Worm (Caenorhabditis elegans) whole organism, L4 larva: Measurements from ENCODE around the gene srd-38.

Experiments
- D1046.2 ChIP-seq: fragments of 200-800 bp; sonication (Bioruptor generic); IDR thresholded peaks from 2 replicates; pipeline ENCODE4 v1.3.6; 2022; ENCODE audit warnings: missing genetic modification characterization, missing compliant biosample characterization
- F10B5.3 ChIP-seq: sonication (generic microtip); optimal IDR thresholded peaks from 2 replicates; lab custom pipeline; 2016; ENCODE audit warnings: mild to moderate bottlenecking, missing genetic modification characterization, missing compliant biosample characterization
- F44E2.7 ChIP-seq: fragments of 200-800 bp; sonication (Bioruptor generic); IDR thresholded peaks from 2 replicates; pipeline ENCODE4 v2.1.2; 2022; ENCODE audit warnings: missing genetic modification characterization, missing compliant biosample characterization
- T20F7.1 ChIP-seq: fragments of 200-800 bp; sonication (Bioruptor generic); optimal IDR thresholded peaks from 2 replicates; lab custom pipeline; 2018; ENCODE audit warnings: mild to moderate bottlenecking, missing genetic modification characterization, missing compliant biosample characterization
- T26A8.4 ChIP-seq: fragments of 200-800 bp; sonication (Bioruptor generic); IDR thresholded peaks from 2 replicates; pipeline ENCODE4 v1.3.6; 2022; ENCODE audit warnings: missing genetic modification characterization, missing compliant biosample characterization
- Y48G9A.11 ChIP-seq: fragments of 200-800 bp; sonication (Bioruptor generic); IDR thresholded peaks from 2 replicates; pipeline ENCODE4 v1.3.6; 2022; ENCODE audit warnings: missing genetic modification reagents, missing genetic modification characterization, missing compliant biosample characterization
- Y75B8A.6 ChIP-seq: fragments of 200-800 bp; sonication (Bioruptor generic); IDR thresholded peaks from 2 replicates; pipeline ENCODE4 v1.3.6; 2022; ENCODE audit warnings: missing genetic modification reagents, missing genetic modification characterization, missing compliant biosample characterization
- ZK546.5 ChIP-seq, 2 experiments: sonication (generic microtip); optimal IDR thresholded peaks; 2 replicates each; lab custom pipeline; 2017; ENCODE audit warnings: missing biosample characterization in 2 of 2, missing genetic modification characterization in 2 of 2
- arid-1 ChIP-seq: fragments of 200-800 bp; sonication (Bioruptor generic); conservative IDR thresholded peaks from 2 replicates; pipeline ENCODE4 v1.3.6; 2022; ENCODE audit warnings: missing genetic modification reagents, missing genetic modification characterization, missing compliant biosample characterization
- attf-4 ChIP-seq: sonication (generic microtip); optimal IDR thresholded peaks from 3 replicates; lab custom pipeline; 2017; ENCODE audit warnings: missing biosample characterization, missing genetic modification characterization
- ceh-44 ChIP-seq: fragments of 200-800 bp; sonication (Bioruptor generic); IDR thresholded peaks from 2 replicates; pipeline ENCODE4 v1.3.6; 2022; ENCODE audit warnings: missing genetic modification reagents, missing genetic modification characterization, missing compliant biosample characterization
- ceh-82 ChIP-seq: sonication (generic microtip); optimal IDR thresholded peaks from 2 replicates; lab custom pipeline; 2017; ENCODE audit warnings: missing biosample characterization, missing genetic modification characterization
- daf-12 ChIP-seq: fragments of 150-350 bp; optimal IDR thresholded peaks from 2 replicates; lab custom pipeline; 2014; ENCODE audit warnings: missing biosample characterization, missing genetic modification reagents, missing genetic modification characterization
- daf-16 ChIP-seq, 3 experiments: sonication (generic microtip); optimal IDR thresholded peaks; 2 replicates each; lab custom pipeline; 2016 to 2017; ENCODE audit warnings: missing genetic modification characterization in 3 of 3, missing genetic modification reagents in 3 of 3, mild to moderate bottlenecking in 2 of 3, missing compliant biosample characterization in 2 of 3, missing biosample characterization in 1 of 3, moderate library complexity in 1 of 3
- daf-19 ChIP-seq: fragments of 200-800 bp; sonication (Bioruptor generic); conservative IDR thresholded peaks from 2 replicates; pipeline ENCODE4 v1.3.6; 2022; ENCODE audit warnings: missing genetic modification characterization, missing compliant biosample characterization
- daf-8 ChIP-seq: fragments of 200-800 bp; sonication (Bioruptor generic); IDR thresholded peaks from 2 replicates; pipeline ENCODE4 v1.3.6; 2022; ENCODE audit warnings: missing genetic modification characterization, missing compliant biosample characterization
- dmd-6 ChIP-seq: fragments of 200-800 bp; sonication (Bioruptor generic); IDR thresholded peaks from 2 replicates; pipeline ENCODE4 v1.3.6; 2022; ENCODE audit warnings: missing genetic modification reagents, missing genetic modification characterization, missing compliant biosample characterization
- duxl-1 ChIP-seq: sonication (generic microtip); optimal IDR thresholded peaks from 2 replicates; lab custom pipeline; 2016; ENCODE audit warnings: mild to moderate bottlenecking, missing genetic modification characterization, moderate library complexity, missing compliant biosample characterization; ENCODE audit not compliant: poor library complexity
- dve-1 ChIP-seq: sonication (generic microtip); optimal IDR thresholded peaks from 2 replicates; lab custom pipeline; 2017; ENCODE audit warnings: antibody characterized with exemption, mild to moderate bottlenecking, missing genetic modification characterization, missing compliant biosample characterization; ENCODE audit not compliant: insufficient read depth
- egl-43 ChIP-seq: fragments of 200-800 bp; sonication (Bioruptor generic); IDR thresholded peaks from 2 replicates; pipeline ENCODE4 v1.3.6; 2022; ENCODE audit warnings: missing genetic modification reagents, missing genetic modification characterization, missing compliant biosample characterization
- fkh-10 ChIP-seq: fragments of 150-350 bp; optimal IDR thresholded peaks from 2 replicates; lab custom pipeline; 2014; ENCODE audit warnings: missing biosample characterization, missing genetic modification reagents, missing genetic modification characterization
- gei-8 ChIP-seq: fragments of 200-800 bp; sonication (Bioruptor generic); optimal IDR thresholded peaks from 2 replicates; lab custom pipeline; 2018; ENCODE audit warnings: mild to moderate bottlenecking, missing genetic modification characterization, missing compliant biosample characterization
- hif-1 ChIP-seq, 2 experiments: sonication (generic microtip); optimal IDR thresholded peaks; 2 replicates each; lab custom pipeline; 2016 to 2017; ENCODE audit warnings: missing compliant biosample characterization in 2 of 2, missing genetic modification characterization in 2 of 2, missing genetic modification reagents in 2 of 2, missing genotype in 2 of 2, mild to moderate bottlenecking in 1 of 2
- hlh-11 ChIP-seq: fragments of 200-800 bp; sonication (Bioruptor generic); optimal IDR thresholded peaks from 2 replicates; lab custom pipeline; 2018; ENCODE audit warnings: mild to moderate bottlenecking, missing genetic modification characterization, missing compliant biosample characterization
- hmg-1.1 ChIP-seq: fragments of 200-800 bp; sonication (Bioruptor generic); IDR thresholded peaks from 2 replicates; pipeline ENCODE4 v1.3.6; 2022; ENCODE audit warnings: missing genetic modification reagents, missing genetic modification characterization, missing compliant biosample characterization
- lin-13 ChIP-seq: fragments of 150-350 bp; optimal IDR thresholded peaks from 2 replicates; lab custom pipeline; 2014; ENCODE audit warnings: missing biosample characterization, missing genetic modification reagents, missing genetic modification characterization
- lin-29 ChIP-seq: fragments of 200-800 bp; sonication (Bioruptor generic); IDR thresholded peaks from 2 replicates; pipeline ENCODE4 v1.3.6; 2022; ENCODE audit warnings: missing genetic modification reagents, missing genetic modification characterization, missing compliant biosample characterization
- lir-3 ChIP-seq: sonication (generic microtip); optimal IDR thresholded peaks from 2 replicates; lab custom pipeline; 2016; ENCODE audit warnings: mild to moderate bottlenecking, missing genetic modification characterization, missing compliant biosample characterization
- mdt-29 ChIP-seq: fragments of 200-800 bp; sonication (Bioruptor generic); IDR thresholded peaks from 2 replicates; pipeline ENCODE4 v1.3.6; 2022; ENCODE audit warnings: missing genetic modification reagents, missing genetic modification characterization, missing compliant biosample characterization
- mxl-3 ChIP-seq: fragments of 200-800 bp; sonication (Bioruptor generic); optimal IDR thresholded peaks from 2 replicates; lab custom pipeline; 2018; ENCODE audit warnings: mild to moderate bottlenecking, missing genetic modification characterization, missing compliant biosample characterization
- nhr-10 ChIP-seq: fragments of 150-350 bp; optimal IDR thresholded peaks from 2 replicates; lab custom pipeline; 2014; ENCODE audit warnings: missing biosample characterization, missing genetic modification characterization
- nhr-28 ChIP-seq: fragments of 150-350 bp; optimal IDR thresholded peaks from 2 replicates; lab custom pipeline; 2014; ENCODE audit warnings: missing biosample characterization, missing genetic modification characterization
- nhr-41 ChIP-seq: fragments of 200-800 bp; sonication (Bioruptor generic); IDR thresholded peaks from 2 replicates; pipeline ENCODE4 v1.3.6; 2022; ENCODE audit warnings: missing genetic modification reagents, missing genetic modification characterization, missing compliant biosample characterization
- nhr-42 ChIP-seq: fragments of 200-800 bp; sonication (Bioruptor generic); IDR thresholded peaks from 2 replicates; pipeline ENCODE4 v1.3.6; 2022; ENCODE audit warnings: missing genetic modification characterization, missing compliant biosample characterization
- nhr-6 ChIP-seq: fragments of 150-350 bp; optimal IDR thresholded peaks from 2 replicates; lab custom pipeline; 2014; ENCODE audit warnings: missing biosample characterization, missing genetic modification characterization
- pha-4 ChIP-seq, 2 experiments: fragments of 150-350 bp in 1 of 2; fragments of 200-800 bp in 1 of 2; sonication (Bioruptor generic) in 1 of 2; IDR thresholded peaks in 1 of 2; optimal IDR thresholded peaks in 1 of 2; 2 replicates each; pipeline versions ENCODE4 v1.3.6 to Lab custom; 2014 to 2022; ENCODE audit warnings: missing genetic modification characterization in 2 of 2, missing genetic modification reagents in 2 of 2, missing biosample characterization in 1 of 2, missing compliant biosample characterization in 1 of 2
- rbr-2 ChIP-seq: sonication (generic microtip); optimal IDR thresholded peaks from 2 replicates; lab custom pipeline; 2016; ENCODE audit warnings: missing genotype, missing genetic modification characterization, missing compliant biosample characterization
- saeg-2 ChIP-seq: fragments of 200-800 bp; sonication (Bioruptor generic); IDR thresholded peaks from 2 replicates; pipeline ENCODE4 v1.3.6; 2022; ENCODE audit warnings: missing genetic modification reagents, missing genetic modification characterization, missing compliant biosample characterization
- set-16 ChIP-seq: fragments of 200-800 bp; sonication (Bioruptor generic); IDR thresholded peaks from 2 replicates; pipeline ENCODE4 v1.3.6; 2022; ENCODE audit warnings: missing genetic modification reagents, missing genetic modification characterization, missing compliant biosample characterization
- snpc-1.2 ChIP-seq: fragments of 200-800 bp; sonication (Bioruptor generic); IDR thresholded peaks from 2 replicates; pipeline ENCODE4 v1.3.6; 2022; ENCODE audit warnings: missing genetic modification reagents, missing genetic modification characterization, missing compliant biosample characterization
- spr-1 ChIP-seq: sonication (generic microtip); optimal IDR thresholded peaks from 2 replicates; lab custom pipeline; 2016; ENCODE audit warnings: mild to moderate bottlenecking, missing genetic modification characterization, missing compliant biosample characterization
- tag-97 ChIP-seq: fragments of 200-800 bp; sonication (Bioruptor generic); IDR thresholded peaks from 2 replicates; pipeline ENCODE4 v1.3.6; 2022; ENCODE audit warnings: missing genetic modification characterization, missing compliant biosample characterization
- tra-1 ChIP-seq: fragments of 200-800 bp; sonication (Bioruptor generic); IDR thresholded peaks from 2 replicates; pipeline ENCODE4 v1.3.6; 2022; ENCODE audit warnings: missing genetic modification reagents, missing genetic modification characterization, missing compliant biosample characterization
- unc-62 ChIP-seq, 3 experiments: fragments of 150-350 bp in 1 of 3; sonication (generic microtip); optimal IDR thresholded peaks in 2 of 3; peaks in 1 of 3; 1 replicate in 1 of 3; 2 replicates in 2 of 3; lab custom pipeline; 2014 to 2017; ENCODE audit warnings: missing biosample characterization in 3 of 3, missing genetic modification characterization in 3 of 3, missing genetic modification reagents in 3 of 3, missing genotype in 1 of 3
- zfp-2 ChIP-seq: sonication (generic microtip); optimal IDR thresholded peaks from 2 replicates; lab custom pipeline; 2016; ENCODE audit warnings: mild to moderate bottlenecking, missing genetic modification characterization, missing compliant biosample characterization

srd-38 gene

ce11 chrX:13262195-13262594 lies 29.4 kb upstream of the srd-38 start, which contains the start of gene K09A11.1:
Gene K09A11.1 (plus strand): TSS chrX:13262495.
- TF ChIP-seq arid-1 (GFP tag; lab: Robert Waterston, UW): no peak
- TF ChIP-seq daf-19 (GFP tag; lab: Robert Waterston, UW): no peak
- TF ChIP-seq gei-8 (GFP tag; lab: Kevin White, UChicago): no peak
- TF ChIP-seq daf-12 (tag; lab: Kevin White, UChicago): no peak
- no peak for TF ChIP-seq hmg-1.1 (GFP tag; lab: Robert Waterston, UW)
- TF ChIP-seq set-16 (GFP tag; lab: Robert Waterston, UW): no peak
- no peak for TF ChIP-seq tag-97 (GFP tag; lab: Robert Waterston, UW)
- TF ChIP-seq dmd-6: no peak
- no peak for TF ChIP-seq D1046.2 (GFP tag; lab: Robert Waterston, UW)
- TF ChIP-seq nhr-10 (tag; lab: Kevin White, UChicago): no peak
- TF ChIP-seq F10B5.3 (tag; lab: Kevin White, UChicago): no peak
- TF ChIP-seq lir-3 (tag; lab: Kevin White, UChicago): no peak
- no peak for TF ChIP-seq attf-4 (tag; lab: Kevin White, UChicago)
- no peak for TF ChIP-seq nhr-28
- TF ChIP-seq nhr-41 (GFP tag; lab: Robert Waterston, UW): no peak
- no peak for TF ChIP-seq T20F7.1 (GFP tag; lab: Kevin White, UChicago)
- TF ChIP-seq fkh-10 (GFP tag; lab: Kevin White, UChicago): no peak
- TF ChIP-seq hlh-11 (tag; lab: Kevin White, UChicago): no peak
- TF ChIP-seq ZK546.5 (tag; optimal IDR thresholded peaks at IDR 0.05; lab: Kevin White, UChicago): no peak
- no peak for TF ChIP-seq unc-62 (GFP tag; optimal IDR thresholded peaks at IDR 0.05 in 1 of 2; lab: Kevin White, UChicago)
- TF ChIP-seq unc-62 (tag; optimal IDR thresholded peaks at IDR 0.05; lab: Kevin White, UChicago): no peak

DNA sequence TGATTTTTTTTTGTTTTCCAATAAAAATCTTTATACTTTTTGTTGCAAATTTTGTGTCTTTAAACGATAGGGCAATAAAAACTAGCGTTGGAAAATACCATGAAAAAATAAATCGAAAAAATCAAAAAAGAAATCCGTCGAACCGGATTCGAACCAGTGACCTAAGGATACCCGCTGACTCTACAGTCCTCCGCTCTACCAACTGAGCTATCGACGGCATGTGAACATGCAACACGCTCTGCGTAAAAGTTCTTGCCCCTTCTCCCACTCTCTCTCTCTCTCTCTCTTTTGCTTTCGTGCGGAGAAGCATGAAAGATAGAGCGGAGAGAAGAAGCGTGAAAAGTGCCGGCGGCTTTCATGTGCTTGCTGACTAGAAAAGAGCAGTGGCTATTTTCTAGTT lies 27.1 kb upstream of the srd-38 start:
- TF ChIP-seq hmg-1.1 (GFP tag; lab: Robert Waterston, UW) (peak; percentile 96), unc-62 (GFP tag; optimal IDR thresholded peaks at IDR 0.05 in 1 of 2; lab: Kevin White, UChicago) (peak in 1 of 2 experiments; percentile 78), unc-62 (tag; optimal IDR thresholded peaks at IDR 0.05; lab: Kevin White, UChicago) (no peak), pha-4 (GFP tag; IDR thresholded peaks at IDR 0.05; lab: Robert Waterston, UW) (peak; percentile 89), pha-4 (tag; optimal IDR thresholded peaks at IDR 0.05; lab: Kevin White, UChicago) (no peak), spr-1 (peak; percentile 60), daf-8 (GFP tag; lab: Robert Waterston, UW) (0 out of 2 replicates have a peak, but pooled peaks have one; percentile 58), rbr-2 (peak; percentile 64), lin-13 (peak; percentile 55), nhr-42 (0 out of 2 replicates have a peak, but pooled peaks have one; percentile 71), Y75B8A.6 (GFP tag; lab: Robert Waterston, UW) (peak; percentile 79; the same call in 1 of the 2 replicates), dve-1 (tag; lab: Kevin White, UChicago) (peak; percentile 70), tra-1 (GFP tag; lab: Robert Waterston, UW) (peak; percentile 67; the same call in 1 of the 2 replicates), ZK546.5 (tag; optimal IDR thresholded peaks at IDR 0.05; lab: Kevin White, UChicago) (no peak), egl-43 (GFP tag; lab: Robert Waterston, UW) (peak; percentile 95), nhr-6 (tag; lab: Kevin White, UChicago) (no peak), daf-19 (GFP tag; lab: Robert Waterston, UW) (0 out of 2 replicates have a peak, but pooled peaks have one; percentile 31), F44E2.7 (GFP tag; lab: Robert Waterston, UW) (peak; percentile 91), tag-97 (GFP tag; lab: Robert Waterston, UW) (no peak), Y48G9A.11 (peak; percentile 75), lir-3 (tag; lab: Kevin White, UChicago) (peak; percentile 70), mxl-3 (peak; percentile 54), ceh-82 (tag; lab: Kevin White, UChicago) (no peak), mdt-29 (GFP tag; lab: Robert Waterston, UW) (peak; percentile 83), duxl-1 (tag; lab: Kevin White, UChicago) (peak; percentile 61), saeg-2 (peak; percentile 77), T20F7.1 (GFP tag; lab: Kevin White, UChicago) (no peak), fkh-10 (GFP tag; lab: Kevin White, UChicago) (peak; percentile 63), daf-16 (GFP tag; optimal IDR thresholded peaks at IDR 0.05; lab: Kevin White, UChicago) (peak; percentile 59 to 81), daf-16 (tag; optimal IDR thresholded peaks at IDR 0.05; lab: Kevin White, UChicago) (peak; percentile 44), zfp-2 (tag; lab: Kevin White, UChicago) (no peak), lin-29 (GFP tag; lab: Robert Waterston, UW) (peak; percentile 74; the same call in 1 of the 2 replicates), ceh-44 (GFP tag; lab: Robert Waterston, UW) (peak; percentile 44; the same call in 1 of the 2 replicates), T26A8.4 (no peak; the same call in 1 of the 2 replicates), snpc-1.2 (peak; percentile 89), hif-1 (tag; optimal IDR thresholded peaks at IDR 0.05; lab: Kevin White, UChicago) (peak; percentile 33 to 51)
